Worm (Caenorhabditis elegans) whole organism, late embryonic: ENCODE measurements around the gene Y75B7AL.2.

Source experiments
- ama-1 ChIP-seq: fragments of 150-350 bp; optimal IDR thresholded peaks from 2 replicates; lab custom pipeline; 2014
- ceh-34 ChIP-seq: sonication (generic microtip); optimal IDR thresholded peaks from 2 replicates; lab custom pipeline; 2016; ENCODE audit warnings: mild to moderate bottlenecking, missing genetic modification characterization, missing compliant biosample characterization
- madf-2 ChIP-seq: sonication (generic microtip); optimal IDR thresholded peaks from 2 replicates; lab custom pipeline; 2017; ENCODE audit warnings: missing genetic modification characterization, missing compliant biosample characterization
- mec-3 ChIP-seq: sonication (generic microtip); optimal IDR thresholded peaks from 2 replicates; lab custom pipeline; 2016; ENCODE audit warnings: borderline replicate concordance, missing genetic modification characterization, missing compliant biosample characterization
- nfya-1 ChIP-seq: sonication (generic microtip); optimal IDR thresholded peaks from 2 replicates; lab custom pipeline; 2017; ENCODE audit warnings: missing genetic modification characterization, mild to moderate bottlenecking, missing compliant biosample characterization, antibody characterized with exemption, moderate library complexity
- pag-3 ChIP-seq: sonication (generic microtip); optimal IDR thresholded peaks from 2 replicates; lab custom pipeline; 2016; ENCODE audit warnings: missing compliant biosample characterization, missing genetic modification characterization, borderline replicate concordance
- pha-2 ChIP-seq: sonication (generic microtip); optimal IDR thresholded peaks from 2 replicates; lab custom pipeline; 2017; ENCODE audit warnings: mild to moderate bottlenecking, missing genetic modification characterization, missing compliant biosample characterization
- sox-2 ChIP-seq: fragments of 200-800 bp; sonication (Bioruptor generic); IDR thresholded peaks from 2 replicates; pipeline ENCODE4 v1.3.6; 2022; ENCODE audit warnings: missing genetic modification reagents, missing genetic modification characterization, missing compliant biosample characterization
- ttx-3 ChIP-seq: sonication (generic microtip); optimal IDR thresholded peaks from 2 replicates; lab custom pipeline; 2016; ENCODE audit warnings: missing genetic modification reagents, missing genetic modification characterization, missing compliant biosample characterization

- no peak for TF ChIP-seq ama-1 (lab: Kevin White, UChicago)
- TF ChIP-seq sox-2 (GFP tag; lab: Robert Waterston, UW), result no peak
- no peak for TF ChIP-seq nfya-1 (tag; lab: Kevin White, UChicago)
- TF ChIP-seq mec-3 (tag; lab: Kevin White, UChicago), result no peak
- no peak for TF ChIP-seq pag-3 (tag; lab: Kevin White, UChicago)
- no peak for TF ChIP-seq pha-2 (tag; lab: Kevin White, UChicago)
- no peak for TF ChIP-seq ceh-34 (tag; lab: Kevin White, UChicago)
- TF ChIP-seq ttx-3 (tag; lab: Kevin White, UChicago), result no peak
- no peak for TF ChIP-seq madf-2 (tag; lab: Kevin White, UChicago)
These were observed 4.1 kb upstream of the Y75B7AL.2 start for ce11 chrV:1362027-1362426.
